Fruit fly (Drosophila melanogaster) whole organism, embryonic: Measurements from ENCODE around the gene ng2.
A peak's percentile ranks its signal among the peaks of the same experiment; 100 is the strongest.

Source experiments
- Aef1 ChIP-seq: fragments of 200-800 bp; sonication (Bioruptor generic); IDR thresholded peaks from 3 replicates; pipeline ENCODE4 v1.3.6; 2022; ENCODE audit warnings: missing biosample characterization, missing genetic modification characterization
- CG11093 ChIP-seq: fragments of 200-800 bp; sonication (Bioruptor generic); IDR thresholded peaks from 3 replicates; pipeline ENCODE4 v1.3.6; 2022; ENCODE audit warnings: missing biosample characterization, missing genetic modification characterization
- CG11247 ChIP-seq: fragments of 200-800 bp; sonication (Bioruptor generic); IDR thresholded peaks from 2 replicates; pipeline ENCODE4 v1.3.6; 2022; ENCODE audit warnings: missing biosample characterization, missing genetic modification characterization
- CG14860 ChIP-seq: fragments of 200-800 bp; sonication (Bioruptor generic); IDR thresholded peaks from 3 replicates; pipeline ENCODE4 v1.3.6; 2022; ENCODE audit warnings: missing biosample characterization, missing genetic modification characterization; ENCODE audit not compliant: partially characterized antibody
- CG15073 ChIP-seq: fragments of 200-800 bp; sonication (Bioruptor generic); optimal IDR thresholded peaks from 2 replicates; lab custom pipeline; 2016; ENCODE audit warnings: missing biosample characterization, missing genetic modification characterization
- CG15514 ChIP-seq: fragments of 200-800 bp; sonication (Bioruptor generic); optimal IDR thresholded peaks from 3 replicates; lab custom pipeline; 2017; ENCODE audit warnings: missing biosample characterization, missing genetic modification characterization, mild to moderate bottlenecking, moderate library complexity, missing genetic modification reagents
- CG15696 ChIP-seq: fragments of 200-800 bp; sonication (Bioruptor generic); optimal IDR thresholded peaks from 2 replicates; lab custom pipeline; 2019; ENCODE audit warnings: missing biosample characterization, mild to moderate bottlenecking, missing genetic modification characterization, moderate library complexity
- CG17359 ChIP-seq: fragments of 200-800 bp; sonication (Bioruptor generic); optimal IDR thresholded peaks from 3 replicates; lab custom pipeline; 2018; ENCODE audit warnings: missing biosample characterization, mild to moderate bottlenecking, missing genetic modification characterization, moderate library complexity
- CG17385 ChIP-seq: fragments of 200-800 bp; sonication (Bioruptor generic); optimal IDR thresholded peaks from 3 replicates; lab custom pipeline; 2018; ENCODE audit warnings: missing biosample characterization, mild to moderate bottlenecking, missing genetic modification characterization
- CG18262 ChIP-seq: fragments of 200-800 bp; optimal IDR thresholded peaks from 3 replicates; lab custom pipeline; 2019; ENCODE audit warnings: missing biosample characterization, mild to moderate bottlenecking, missing genetic modification characterization, moderate library complexity
- CG2678 ChIP-seq: fragments of 200-800 bp; sonication (Bioruptor generic); optimal IDR thresholded peaks from 3 replicates; lab custom pipeline; 2019; ENCODE audit warnings: missing biosample characterization, mild to moderate bottlenecking, missing genetic modification characterization, moderate library complexity
- CG31224 ChIP-seq: fragments of 200-800 bp; sonication (Bioruptor generic); IDR thresholded peaks from 2 replicates; pipeline ENCODE4 v1.3.6; 2022; ENCODE audit warnings: missing biosample characterization, missing genetic modification characterization
- CG3281 ChIP-seq: fragments of 200-800 bp; sonication (Bioruptor generic); optimal IDR thresholded peaks from 3 replicates; lab custom pipeline; 2017; ENCODE audit warnings: missing biosample characterization, mild to moderate bottlenecking, missing genetic modification characterization
- CG33213 ChIP-seq: fragments of 200-800 bp; sonication (Bioruptor generic); optimal IDR thresholded peaks from 3 replicates; lab custom pipeline; 2016; ENCODE audit warnings: missing biosample characterization, missing genetic modification characterization
- CG6689 ChIP-seq: fragments of 200-800 bp; sonication (Bioruptor generic); IDR thresholded peaks from 2 replicates; pipeline ENCODE4 v1.3.6; 2022; ENCODE audit warnings: missing biosample characterization, missing genetic modification characterization
- CG7745 ChIP-seq: fragments of 200-800 bp; sonication (Bioruptor generic); optimal IDR thresholded peaks from 2 replicates; lab custom pipeline; 2018; ENCODE audit warnings: missing biosample characterization, mild to moderate bottlenecking, missing genetic modification characterization, moderate library complexity
- CG7928 ChIP-seq: fragments of 200-800 bp; sonication (Bioruptor generic); optimal IDR thresholded peaks from 2 replicates; lab custom pipeline; 2017; ENCODE audit warnings: missing biosample characterization, mild to moderate bottlenecking, missing genetic modification characterization
- CG7987 ChIP-seq: fragments of 200-800 bp; sonication (Bioruptor generic); optimal IDR thresholded peaks from 2 replicates; lab custom pipeline; 2018; ENCODE audit warnings: missing biosample characterization, mild to moderate bottlenecking, missing genetic modification characterization, moderate library complexity
- CG8290 ChIP-seq, 3 experiments: fragments of 200-800 bp; sonication (Bioruptor generic); optimal IDR thresholded peaks; 2 replicates each; lab custom pipeline; 2016 to 2019; ENCODE audit warnings: missing biosample characterization in 3 of 3, missing genetic modification characterization in 3 of 3, mild to moderate bottlenecking in 2 of 3, moderate library complexity in 1 of 3
- Dref ChIP-seq: fragments of 200-800 bp; sonication (Bioruptor generic); IDR thresholded peaks from 2 replicates; pipeline ENCODE4 v1.3.6; 2022; ENCODE audit warnings: missing biosample characterization, missing genetic modification characterization
- Fer1 ChIP-seq: fragments of 200-800 bp; sonication (Bioruptor generic); optimal IDR thresholded peaks from 2 replicates; lab custom pipeline; 2017; ENCODE audit warnings: missing biosample characterization, mild to moderate bottlenecking, missing genetic modification characterization
- HLH54F ChIP-seq: fragments of 200-800 bp; sonication (Bioruptor generic); optimal IDR thresholded peaks from 3 replicates; lab custom pipeline; 2016; ENCODE audit warnings: missing biosample characterization, missing genetic modification characterization
- Sox100B ChIP-seq: fragments of 200-800 bp; sonication (Bioruptor generic); optimal IDR thresholded peaks from 3 replicates; lab custom pipeline; 2018; ENCODE audit warnings: missing biosample characterization, mild to moderate bottlenecking, missing genetic modification characterization
- Sox102F ChIP-seq: fragments of 200-800 bp; sonication (Bioruptor generic); optimal IDR thresholded peaks from 2 replicates; lab custom pipeline; 2018; ENCODE audit warnings: missing biosample characterization, mild to moderate bottlenecking, missing genetic modification characterization, moderate library complexity
- TFAM ChIP-seq: fragments of 200-800 bp; sonication (Bioruptor generic); optimal IDR thresholded peaks from 2 replicates; lab custom pipeline; 2017; ENCODE audit warnings: missing biosample characterization, missing genetic modification characterization, inconsistent platforms
- az2 ChIP-seq: fragments of 200-800 bp; sonication (Bioruptor generic); optimal IDR thresholded peaks from 3 replicates; lab custom pipeline; 2016; ENCODE audit warnings: missing biosample characterization, missing genetic modification characterization
- crol ChIP-seq: fragments of 200-800 bp; sonication (Bioruptor generic); IDR thresholded peaks from 2 replicates; pipeline ENCODE4 v1.3.6; 2022; ENCODE audit warnings: missing biosample characterization, missing genetic modification characterization
- dati ChIP-seq: fragments of 200-800 bp; sonication (Bioruptor generic); IDR thresholded peaks from 2 replicates; pipeline ENCODE4 v1.3.6; 2022; ENCODE audit warnings: missing biosample characterization, missing genetic modification characterization
- esg ChIP-seq: fragments of 200-800 bp; sonication (Bioruptor generic); conservative IDR thresholded peaks from 2 replicates; pipeline ENCODE4 v1.3.6; 2022; ENCODE audit warnings: missing biosample characterization, missing genetic modification characterization
- gt ChIP-seq: fragments of 200-800 bp; sonication (Bioruptor generic); IDR thresholded peaks from 2 replicates; pipeline ENCODE4 v1.3.6; 2022; ENCODE audit warnings: missing biosample characterization, missing genetic modification characterization
- hbn ChIP-seq: fragments of 200-800 bp; sonication (Bioruptor generic); IDR thresholded peaks from 2 replicates; pipeline ENCODE4 v1.3.6; 2022; ENCODE audit warnings: missing biosample characterization, missing genetic modification characterization; ENCODE audit not compliant: partially characterized antibody
- her ChIP-seq: fragments of 200-800 bp; sonication (Bioruptor generic); optimal IDR thresholded peaks from 2 replicates; lab custom pipeline; 2016; ENCODE audit warnings: missing biosample characterization, missing genetic modification characterization
- kay ChIP-seq: fragments of 200-800 bp; sonication (Bioruptor generic); optimal IDR thresholded peaks from 2 replicates; lab custom pipeline; 2016; ENCODE audit warnings: missing biosample characterization, missing genetic modification characterization
- lilli ChIP-seq: fragments of 200-800 bp; sonication (Bioruptor generic); optimal IDR thresholded peaks from 3 replicates; lab custom pipeline; 2016; ENCODE audit warnings: missing biosample characterization, missing genetic modification characterization
- maf-S ChIP-seq: fragments of 200-800 bp; sonication (Bioruptor generic); optimal IDR thresholded peaks from 2 replicates; lab custom pipeline; 2016; ENCODE audit warnings: missing biosample characterization, missing genetic modification characterization
- pb ChIP-seq: fragments of 200-800 bp; sonication (Bioruptor generic); optimal IDR thresholded peaks from 3 replicates; lab custom pipeline; 2016; ENCODE audit warnings: missing biosample characterization, missing genetic modification characterization
- pros ChIP-seq: fragments of 200-800 bp; sonication (Bioruptor generic); optimal IDR thresholded peaks from 3 replicates; lab custom pipeline; 2019; ENCODE audit warnings: missing biosample characterization, mild to moderate bottlenecking, missing genetic modification characterization, moderate library complexity
- ro ChIP-seq: fragments of 200-800 bp; sonication (Bioruptor generic); IDR thresholded peaks from 2 replicates; pipeline ENCODE4 v1.3.6; 2022; ENCODE audit warnings: missing biosample characterization, missing genetic modification characterization
- salm ChIP-seq: fragments of 200-800 bp; sonication (Bioruptor generic); optimal IDR thresholded peaks from 2 replicates; lab custom pipeline; 2018; ENCODE audit warnings: missing biosample characterization, mild to moderate bottlenecking, missing genetic modification characterization
- sc ChIP-seq, 3 experiments: fragments of >200 bp in 2 of 3; fragments of 200-800 bp in 1 of 3; sonication (Bioruptor generic) in 1 of 3; optimal IDR thresholded peaks; 2 replicates in 2 of 3; 3 replicates in 1 of 3; lab custom pipeline; 2017; ENCODE audit warnings: mild to moderate bottlenecking in 1 of 3, missing biosample characterization in 1 of 3, missing genetic modification characterization in 1 of 3, missing genetic modification reagents in 1 of 3
- so ChIP-seq: fragments of 200-800 bp; sonication (Bioruptor generic); IDR thresholded peaks from 3 replicates; pipeline ENCODE4 v1.3.6; 2022; ENCODE audit warnings: missing biosample characterization, missing genetic modification characterization
- tin ChIP-seq: fragments of 200-800 bp; sonication (Bioruptor generic); optimal IDR thresholded peaks from 3 replicates; lab custom pipeline; 2016; ENCODE audit warnings: missing biosample characterization, missing genetic modification characterization
- tll ChIP-seq, 2 experiments: fragments of 200-800 bp in 1 of 2; fragments of >200 bp in 1 of 2; sonication (Bioruptor generic) in 1 of 2; optimal IDR thresholded peaks; 2 replicates each; lab custom pipeline; 2017 to 2019; ENCODE audit warnings: missing biosample characterization in 2 of 2, missing genetic modification characterization in 2 of 2, mild to moderate bottlenecking in 1 of 2, moderate library complexity in 1 of 2
- ttk ChIP-seq: fragments of 200-800 bp; sonication (Bioruptor generic); IDR thresholded peaks from 2 replicates; pipeline ENCODE4 v2.1.2; 2022; ENCODE audit warnings: missing biosample characterization, missing genetic modification characterization
- tup ChIP-seq: fragments of 200-800 bp; sonication (Bioruptor generic); optimal IDR thresholded peaks from 2 replicates; lab custom pipeline; 2016; ENCODE audit warnings: missing biosample characterization, mild to moderate bottlenecking, missing genetic modification characterization, moderate library complexity
- wor ChIP-seq: fragments of 200-800 bp; sonication (Bioruptor generic); IDR thresholded peaks from 2 replicates; pipeline ENCODE4 v1.3.6; 2022; ENCODE audit warnings: missing biosample characterization, missing genetic modification characterization
- z ChIP-seq: fragments of 200-800 bp; sonication (Bioruptor generic); IDR thresholded peaks from 3 replicates; pipeline ENCODE4 v1.3.6; 2022; ENCODE audit warnings: missing biosample characterization, missing genetic modification characterization

The ng2 gene

dm6 chrX:3205887-3206794 lies 34.2 kb downstream of the ng2 start (continued):
- TF ChIP-seq CG18262 (tag; lab: Kevin White, UChicago) (peak; percentile 11), z (GFP tag; lab: Robert Waterston, UW) (peak; percentile 87), CG17359 (tag; lab: Kevin White, UChicago) (peak; percentile 75), CG14860 (GFP tag; lab: Robert Waterston, UW) (no peak), CG6689 (GFP tag; lab: Robert Waterston, UW) (peak; percentile 78), sc (optimal IDR thresholded peaks at IDR 0.05; lab: Kevin White, UChicago) (no peak), sc (GFP tag; optimal IDR thresholded peaks at IDR 0.05; lab: Kevin White, UChicago) (no peak), Fer1 (GFP tag; lab: Kevin White, UChicago) (peak; percentile 90), dati (peak; percentile 63), crol (no peak), kay (GFP tag; lab: Kevin White, UChicago) (peak; percentile 28), TFAM (GFP tag; lab: Kevin White, UChicago) (no peak), pb (GFP tag; lab: Kevin White, UChicago) (peak; percentile 37), CG15073 (GFP tag; lab: Kevin White, UChicago) (no peak), tup (GFP tag; lab: Kevin White, UChicago) (peak; percentile 68), CG2678 (peak; percentile 77), CG33213 (GFP tag; lab: Kevin White, UChicago) (peak; percentile 28), Dref (no peak), her (peak; percentile 81), HLH54F (GFP tag; lab: Kevin White, UChicago) (peak; percentile 49), maf-S (GFP tag; lab: Kevin White, UChicago) (peak; percentile 55), Sox100B (peak; percentile 36), hbn (GFP tag; lab: Robert Waterston, UW) (no peak), CG7745 (no peak), salm (no peak), lilli (GFP tag; lab: Kevin White, UChicago) (peak; percentile 74), CG15696 (tag; lab: Kevin White, UChicago) (no peak), tll (GFP tag; optimal IDR thresholded peaks at IDR 0.05; lab: Kevin White, UChicago) (no peak), CG11247 (peak; percentile 61), CG17385 (GFP tag; lab: Kevin White, UChicago) (peak; percentile 52), az2 (GFP tag; lab: Kevin White, UChicago) (peak; percentile 54), tin (GFP tag; lab: Kevin White, UChicago) (peak; percentile 53), ttk (GFP tag; lab: Robert Waterston, UW) (peak; percentile 68), so (GFP tag; lab: Robert Waterston, UW) (peak; percentile 58; the same call in 1 of the 3 replicates), esg (GFP tag; lab: Robert Waterston, UW) (peak; percentile 68), Aef1 (peak; percentile 63), CG15514 (GFP tag; lab: Kevin White, UChicago) (peak; percentile 60), CG3281 (GFP tag; lab: Kevin White, UChicago) (peak; percentile 65), gt (0 out of 2 replicates have a peak, but pooled peaks have one; percentile 49), ro (GFP tag; lab: Robert Waterston, UW) (0 out of 2 replicates have a peak, but pooled peaks have one; percentile 50), pros (GFP tag; lab: Kevin White, UChicago) (no peak), CG7928 (no peak), wor (GFP tag; lab: Robert Waterston, UW) (peak; percentile 36; the same call in 1 of the 2 replicates), CG11093 (GFP tag; lab: Robert Waterston, UW) (peak; percentile 24; the same call in 1 of the 3 replicates), CG31224 (GFP tag; lab: Robert Waterston, UW) (peak; percentile 20; the same call in 1 of the 2 replicates), CG8290 (GFP tag; optimal IDR thresholded peaks at IDR 0.05; lab: Kevin White, UChicago) (no peak), CG8290 (tag; optimal IDR thresholded peaks at IDR 0.05; lab: Kevin White, UChicago) (peak in 1 of 2 experiments; percentile 63), CG7987 (GFP tag; lab: Kevin White, UChicago) (no peak), Sox102F (peak; percentile 59)
